Worm (Caenorhabditis elegans): ENCODE results near the gene W03H9.1.

Gene W03H9.1

ce11 chrII:14143838-14144268, 6.1 kb downstream of the W03H9.1 start, which contains the start of gene W03H9.2 (continued):
- TF ChIP-seq unc-86 (tag; optimal IDR thresholded peaks at IDR 0.05) (peak; percentile 76), ets-4 (tag; optimal IDR thresholded peaks at IDR 0.05) (peak; percentile 91), elt-4 (tag; optimal IDR thresholded peaks at IDR 0.05) (peak; percentile 5), che-1 (tag; optimal IDR thresholded peaks at IDR 0.05) (peak; percentile 67), fax-1 (tag; optimal IDR thresholded peaks at IDR 0.05) (peak; percentile 96), madf-2 (tag; optimal IDR thresholded peaks at IDR 0.05) (peak; percentile 65), hlh-15 (tag; optimal IDR thresholded peaks at IDR 0.05) (peak; percentile 83), ref-2 (tag; optimal IDR thresholded peaks at IDR 0.05) (peak; percentile 92), ceh-31 (tag; optimal IDR thresholded peaks at IDR 0.05) (peak; percentile 98), K09A11.1 (tag; optimal IDR thresholded peaks at IDR 0.05; ENCODE audit: insufficient read depth) (no peak), C38D4.7 (GFP tag; optimal IDR thresholded peaks at IDR 0.05) (peak; percentile 41), eyg-1 (tag; optimal IDR thresholded peaks at IDR 0.05) (peak; percentile 29), sox-2 (GFP tag; IDR thresholded peaks at IDR 0.05) (no peak), ceh-18 (tag; optimal IDR thresholded peaks at IDR 0.05) (peak; percentile 25), pros-1 (tag; optimal IDR thresholded peaks at IDR 0.05) (no peak), syd-9 (tag; optimal IDR thresholded peaks at IDR 0.05) (peak; percentile 69), pat-9 (tag; optimal IDR thresholded peaks at IDR 0.05) (no peak), ceh-34 (tag; optimal IDR thresholded peaks at IDR 0.05) (peak; percentile 87), lin-11 (tag; optimal IDR thresholded peaks at IDR 0.05) (peak; percentile 46), ceh-24 (tag; optimal IDR thresholded peaks at IDR 0.05) (peak; percentile 33), nfya-1 (tag; optimal IDR thresholded peaks at IDR 0.05) (peak; percentile 16), fkh-6 (tag; optimal IDR thresholded peaks at IDR 0.05) (peak; percentile 75), dmd-4 (tag; optimal IDR thresholded peaks at IDR 0.05; ENCODE audit: borderline replicate concordance) (peak; percentile 62), dve-1 (tag; optimal IDR thresholded peaks at IDR 0.05) (no peak), ceh-9 (tag; optimal IDR thresholded peaks at IDR 0.05) (no peak), tbx-7 (tag; optimal IDR thresholded peaks at IDR 0.05) (peak; percentile 96), ahr-1 (tag; optimal IDR thresholded peaks at IDR 0.05) (peak; percentile 94), fkh-10 (GFP tag; optimal IDR thresholded peaks at IDR 0.05) (no peak), unc-3 (GFP tag; conservative IDR thresholded peaks at IDR 0.05) (no peak), unc-3 (tag; optimal IDR thresholded peaks at IDR 0.05) (peak; percentile 83), unc-55 (GFP tag; optimal IDR thresholded peaks at IDR 0.05) (no peak), pag-3 (tag; optimal IDR thresholded peaks at IDR 0.05; ENCODE audit: borderline replicate concordance) (peak; percentile 29), nhr-232 (tag; optimal IDR thresholded peaks at IDR 0.05) (peak; percentile 13), lim-6 (tag; optimal IDR thresholded peaks at IDR 0.05) (peak; percentile 93), ttx-3 (tag; optimal IDR thresholded peaks at IDR 0.05) (peak; percentile 83), sdc-2 (tag; optimal IDR thresholded peaks at IDR 0.05) (peak; percentile 42)

- peak; percentile 72 for TF ChIP-seq ceh-31 (tag; optimal IDR thresholded peaks at IDR 0.05)
- peak; percentile 29 for TF ChIP-seq nfya-1 (tag; optimal IDR thresholded peaks at IDR 0.05)
- TF ChIP-seq ceh-2 (tag; optimal IDR thresholded peaks at IDR 0.05), result peak; percentile 52
- peak; percentile 41 for TF ChIP-seq C08G9.2 (tag; optimal IDR thresholded peaks at IDR 0.05)
- peak; percentile 4 for TF ChIP-seq ceh-14 (tag; optimal IDR thresholded peaks at IDR 0.05)
- TF ChIP-seq tbx-2 (tag; optimal IDR thresholded peaks at IDR 0.05), result peak; percentile 53
Observed at ce11 chrII:14142098-14142554, 7.8 kb downstream of the W03H9.1 start, which contains the start of gene cacn-1. Gene cacn-1, minus strand, starts transcription at chrII:14142148.

- TF ChIP-seq hlh-6 (tag; optimal IDR thresholded peaks at IDR 0.05) (no peak), ceh-19 (GFP tag; optimal IDR thresholded peaks at IDR 0.05) (no peak), ceh-34 (tag; optimal IDR thresholded peaks at IDR 0.05) (no peak), hlh-13 (GFP tag; optimal IDR thresholded peaks at IDR 0.05) (no peak)
Observed at ce11 chrII:14138849-14139419, 11.0 kb downstream of the W03H9.1 start.
